Fruit fly (Drosophila melanogaster): ENCODE data around the gene Gss2.

dm6 chrX:17875014-17875589 lies 24.4 kb upstream of the Gss2 start:
- TF ChIP-seq Hr78 (GFP tag; optimal IDR thresholded peaks at IDR 0.05) (no peak), tai (GFP tag; optimal IDR thresholded peaks at IDR 0.05) (no peak), br (GFP tag; optimal IDR thresholded peaks at IDR 0.05) (no peak), Myc (optimal IDR thresholded peaks at IDR 0.05) (no peak), h (GFP tag; optimal IDR thresholded peaks at IDR 0.05) (peak; percentile 2), sv (GFP tag; optimal IDR thresholded peaks at IDR 0.05) (no peak), foxo (GFP tag; optimal IDR thresholded peaks at IDR 0.05) (peak in 1 of 2 experiments; percentile 49)

Data from whole organism, wandering third instar larva.